Worm (Caenorhabditis elegans) whole organism, L4 larva: ENCODE data around the gene nhr-68.

Experiments used
- ZK546.5 ChIP-seq, 2 experiments: sonication (generic microtip); optimal IDR thresholded peaks; 2 replicates each; lab custom pipeline; 2017; ENCODE audit warnings: missing biosample characterization in 2 of 2, missing genetic modification characterization in 2 of 2
- ama-1 ChIP-seq: fragments of 150-350 bp; optimal IDR thresholded peaks from 2 replicates; lab custom pipeline; 2014; ENCODE audit warnings: inconsistent platforms, mixed read lengths
- ceh-32 ChIP-seq: sonication (generic microtip); optimal IDR thresholded peaks from 2 replicates; lab custom pipeline; 2016; ENCODE audit warnings: mild to moderate bottlenecking, missing genetic modification characterization, missing compliant biosample characterization; ENCODE audit not compliant: poor library complexity
- egl-27 ChIP-seq: sonication (generic microtip); optimal IDR thresholded peaks from 3 replicates; lab custom pipeline; 2017; ENCODE audit warnings: missing biosample characterization, missing genetic modification reagents, missing genetic modification characterization
- fos-1 ChIP-seq: fragments of 150-350 bp; optimal IDR thresholded peaks from 2 replicates; lab custom pipeline; 2014; ENCODE audit warnings: missing biosample characterization, missing genetic modification characterization
- lin-39 ChIP-seq: fragments of 150-350 bp; optimal IDR thresholded peaks from 2 replicates; lab custom pipeline; 2014; ENCODE audit warnings: missing biosample characterization, missing genetic modification reagents, missing genetic modification characterization
- mes-2 ChIP-seq: sonication (generic microtip); optimal IDR thresholded peaks from 2 replicates; lab custom pipeline; 2016; ENCODE audit warnings: missing genotype, mild to moderate bottlenecking, missing genetic modification characterization, missing compliant biosample characterization; ENCODE audit not compliant: poor library complexity, severe bottlenecking
- nhr-237 ChIP-seq: sonication (generic microtip); optimal IDR thresholded peaks from 2 replicates; lab custom pipeline; 2017; ENCODE audit warnings: missing biosample characterization, missing genetic modification characterization
- pqm-1 ChIP-seq: sonication (generic microtip); optimal IDR thresholded peaks from 2 replicates; lab custom pipeline; 2017; ENCODE audit warnings: missing biosample characterization, missing genetic modification characterization
- skn-1 ChIP-seq: fragments of 150-350 bp; optimal IDR thresholded peaks from 2 replicates; lab custom pipeline; 2014; ENCODE audit warnings: missing biosample characterization, missing genetic modification characterization
- tag-97 ChIP-seq: fragments of 200-800 bp; sonication (Bioruptor generic); IDR thresholded peaks from 2 replicates; pipeline ENCODE4 v1.3.6; 2022; ENCODE audit warnings: missing genetic modification characterization, missing compliant biosample characterization
- unc-39 ChIP-seq: sonication (generic microtip); optimal IDR thresholded peaks from 2 replicates; lab custom pipeline; 2017; ENCODE audit warnings: missing biosample characterization, missing genetic modification characterization
- ztf-11 ChIP-seq: fragments of 150-350 bp; optimal IDR thresholded peaks from 2 replicates; lab custom pipeline; 2014; ENCODE audit warnings: missing biosample characterization, missing genetic modification characterization

ce11 chrV:11618173-11618572, 44.9 kb downstream of the nhr-68 start, which contains the start of gene glb-15:
- TF ChIP-seq unc-39 = no peak
- no peak for TF ChIP-seq ama-1 (lab: Kevin White, UChicago)
- no peak for TF ChIP-seq skn-1 (tag; lab: Kevin White, UChicago)
- TF ChIP-seq ZK546.5 (tag; optimal IDR thresholded peaks at IDR 0.05; lab: Kevin White, UChicago) = no peak
- no peak for TF ChIP-seq ztf-11 (tag; lab: Kevin White, UChicago)
- TF ChIP-seq ceh-32 (tag; lab: Kevin White, UChicago) = no peak
- TF ChIP-seq mes-2 = no peak
- no peak for TF ChIP-seq fos-1 (tag; lab: Kevin White, UChicago)
- no peak for TF ChIP-seq tag-97 (GFP tag; lab: Robert Waterston, UW)
- no peak for TF ChIP-seq pqm-1
- no peak for TF ChIP-seq egl-27 (tag; lab: Kevin White, UChicago)
- no peak for TF ChIP-seq lin-39 (tag; lab: Kevin White, UChicago)
- no peak for TF ChIP-seq nhr-237 (tag; lab: Kevin White, UChicago)
